Fruit fly (Drosophila melanogaster) Kc167 (cell line): ENCODE data around the gene CG15537.

Experiments
- Myc ChIP-seq: fragments of >200 bp; optimal IDR thresholded peaks from 2 replicates; lab custom pipeline; 2017; ENCODE audit warnings: missing external identifiers
- Sin3A ChIP-seq: fragments of >200 bp; optimal IDR thresholded peaks from 2 replicates; lab custom pipeline; 2018; ENCODE audit warnings: missing external identifiers
- insv ChIP-seq: fragments of >200 bp; optimal IDR thresholded peaks from 3 replicates; lab custom pipeline; 2018; ENCODE audit warnings: missing external identifiers
- psq ChIP-seq: fragments of >200 bp; optimal IDR thresholded peaks from 2 replicates; lab custom pipeline; 2017; ENCODE audit warnings: missing external identifiers
- ttk ChIP-seq: sonication (Bioruptor generic); optimal IDR thresholded peaks from 2 replicates; lab custom pipeline; 2017; ENCODE audit warnings: missing external identifiers

- TF ChIP-seq Myc (lab: Kevin White, UChicago) (no peak), psq (lab: Kevin White, UChicago) (no peak), ttk (no peak), insv (lab: Kevin White, UChicago) (no peak), Sin3A (lab: Kevin White, UChicago) (no peak)
Observed at dm6 chr3R:30488663-30489062, 45.3 kb upstream of the CG15537 start, which contains the start of gene Jon99Fi.
